Worm (Caenorhabditis elegans) whole organism, late embryonic: ENCODE data around the gene C08E3.15.
"Not testable (repeated sequence)": the region's sequence is repeated elsewhere in the genome, so short reads cannot be mapped to it uniquely, and the experiment has no call there.

Source experiments
- K02D7.2 ChIP-seq: sonication (generic microtip); optimal IDR thresholded peaks from 2 replicates; lab custom pipeline; 2017; ENCODE audit warnings: mild to moderate bottlenecking, missing genetic modification characterization, missing compliant biosample characterization
- K09A11.1 ChIP-seq: sonication (generic microtip); optimal IDR thresholded peaks from 2 replicates; lab custom pipeline; 2017; ENCODE audit warnings: antibody characterized with exemption, mild to moderate bottlenecking, missing genetic modification characterization, missing compliant biosample characterization; ENCODE audit not compliant: insufficient read depth
- ahr-1 ChIP-seq: sonication (generic microtip); optimal IDR thresholded peaks from 2 replicates; lab custom pipeline; 2016; ENCODE audit warnings: missing genetic modification characterization, missing compliant biosample characterization
- ama-1 ChIP-seq: fragments of 150-350 bp; optimal IDR thresholded peaks from 2 replicates; lab custom pipeline; 2014
- ceh-14 ChIP-seq: sonication (generic microtip); optimal IDR thresholded peaks from 2 replicates; lab custom pipeline; 2016; ENCODE audit warnings: missing genotype, missing genetic modification characterization, missing compliant biosample characterization
- ceh-19 ChIP-seq: fragments of 200-800 bp; sonication (Bioruptor generic); optimal IDR thresholded peaks from 2 replicates; lab custom pipeline; 2018; ENCODE audit warnings: mild to moderate bottlenecking, missing genetic modification characterization, missing compliant biosample characterization
- ceh-2 ChIP-seq: sonication (generic microtip); optimal IDR thresholded peaks from 2 replicates; lab custom pipeline; 2016; ENCODE audit warnings: missing genotype, missing genetic modification characterization, missing compliant biosample characterization
- ceh-24 ChIP-seq: sonication (generic microtip); optimal IDR thresholded peaks from 2 replicates; lab custom pipeline; 2016; ENCODE audit warnings: mild to moderate bottlenecking, missing genetic modification characterization, missing compliant biosample characterization
- ceh-30 ChIP-seq: fragments of 150-350 bp; optimal IDR thresholded peaks from 2 replicates; lab custom pipeline; 2014; ENCODE audit warnings: missing biosample characterization, missing genetic modification characterization
- ceh-48 ChIP-seq: sonication (generic microtip); optimal IDR thresholded peaks from 2 replicates; lab custom pipeline; 2016; ENCODE audit warnings: missing genetic modification characterization, inconsistent platforms, missing compliant biosample characterization
- ceh-9 ChIP-seq: sonication (generic microtip); optimal IDR thresholded peaks from 2 replicates; lab custom pipeline; 2016; ENCODE audit warnings: mild to moderate bottlenecking, missing genetic modification characterization, inconsistent platforms, missing compliant biosample characterization
- dmd-4 ChIP-seq: sonication (generic microtip); optimal IDR thresholded peaks from 2 replicates; lab custom pipeline; 2016; ENCODE audit warnings: borderline replicate concordance, missing genetic modification characterization, missing compliant biosample characterization
- elt-4 ChIP-seq: sonication (generic microtip); optimal IDR thresholded peaks from 2 replicates; lab custom pipeline; 2016; ENCODE audit warnings: missing genetic modification characterization, missing compliant biosample characterization
- ets-4 ChIP-seq: sonication (generic microtip); optimal IDR thresholded peaks from 2 replicates; lab custom pipeline; 2016; ENCODE audit warnings: missing genetic modification characterization, missing compliant biosample characterization
- fax-1 ChIP-seq: sonication (generic microtip); optimal IDR thresholded peaks from 2 replicates; lab custom pipeline; 2016; ENCODE audit warnings: missing genotype, missing genetic modification characterization, missing compliant biosample characterization
- fkh-10 ChIP-seq: fragments of 150-350 bp; optimal IDR thresholded peaks from 2 replicates; lab custom pipeline; 2014; ENCODE audit warnings: missing biosample characterization, missing genetic modification reagents, missing genetic modification characterization
- fkh-6 ChIP-seq: sonication (generic microtip); optimal IDR thresholded peaks from 2 replicates; lab custom pipeline; 2016; ENCODE audit warnings: missing genetic modification characterization, missing compliant biosample characterization
- gmeb-2 ChIP-seq: sonication (generic microtip); optimal IDR thresholded peaks from 2 replicates; lab custom pipeline; 2016; ENCODE audit warnings: missing genetic modification characterization, inconsistent platforms, missing compliant biosample characterization
- hlh-13 ChIP-seq: fragments of 200-800 bp; sonication (Bioruptor generic); optimal IDR thresholded peaks from 2 replicates; lab custom pipeline; 2018; ENCODE audit warnings: mild to moderate bottlenecking, missing genetic modification characterization, missing compliant biosample characterization
- hlh-30 ChIP-seq: sonication (generic microtip); optimal IDR thresholded peaks from 2 replicates; lab custom pipeline; 2017; ENCODE audit warnings: antibody characterized with exemption, missing genetic modification characterization, missing compliant biosample characterization; ENCODE audit not compliant: insufficient read depth
- hlh-6 ChIP-seq: sonication (generic microtip); optimal IDR thresholded peaks from 2 replicates; lab custom pipeline; 2016; ENCODE audit warnings: missing genotype, missing genetic modification characterization, missing compliant biosample characterization
- lim-6 ChIP-seq: sonication (generic microtip); optimal IDR thresholded peaks from 2 replicates; lab custom pipeline; 2016; ENCODE audit warnings: missing genetic modification characterization, missing compliant biosample characterization
- lin-11 ChIP-seq: fragments of 200-800 bp; sonication (Bioruptor generic); optimal IDR thresholded peaks from 2 replicates; lab custom pipeline; 2018; ENCODE audit warnings: mild to moderate bottlenecking, missing genetic modification characterization, missing compliant biosample characterization
- madf-2 ChIP-seq: sonication (generic microtip); optimal IDR thresholded peaks from 2 replicates; lab custom pipeline; 2017; ENCODE audit warnings: missing genetic modification characterization, missing compliant biosample characterization
- nhr-11 ChIP-seq: fragments of 150-350 bp; optimal IDR thresholded peaks from 2 replicates; lab custom pipeline; 2014; ENCODE audit warnings: missing biosample characterization, missing genetic modification characterization
- nhr-232 ChIP-seq: sonication (generic microtip); optimal IDR thresholded peaks from 2 replicates; lab custom pipeline; 2016; ENCODE audit warnings: missing genetic modification characterization, missing compliant biosample characterization
- npax-4 ChIP-seq: sonication (generic microtip); optimal IDR thresholded peaks from 2 replicates; lab custom pipeline; 2016; ENCODE audit warnings: missing genetic modification characterization, missing compliant biosample characterization
- pag-3 ChIP-seq: sonication (generic microtip); optimal IDR thresholded peaks from 2 replicates; lab custom pipeline; 2016; ENCODE audit warnings: missing compliant biosample characterization, missing genetic modification characterization, borderline replicate concordance
- pat-9 ChIP-seq: fragments of 200-800 bp; sonication (Bioruptor generic); optimal IDR thresholded peaks from 2 replicates; lab custom pipeline; 2018; ENCODE audit warnings: mild to moderate bottlenecking, missing genetic modification characterization, moderate library complexity, missing compliant biosample characterization
- pax-1 ChIP-seq: fragments of 150-350 bp; optimal IDR thresholded peaks from 2 replicates; lab custom pipeline; 2014; ENCODE audit warnings: missing biosample characterization, missing genetic modification characterization
- rnt-1 ChIP-seq: sonication (generic microtip); optimal IDR thresholded peaks from 2 replicates; lab custom pipeline; 2016; ENCODE audit warnings: missing genetic modification characterization, missing compliant biosample characterization
- sox-2 ChIP-seq: fragments of 200-800 bp; sonication (Bioruptor generic); IDR thresholded peaks from 2 replicates; pipeline ENCODE4 v1.3.6; 2022; ENCODE audit warnings: missing genetic modification reagents, missing genetic modification characterization, missing compliant biosample characterization
- sox-4 ChIP-seq: sonication (generic microtip); optimal IDR thresholded peaks from 2 replicates; lab custom pipeline; 2017; ENCODE audit warnings: mild to moderate bottlenecking, missing genetic modification characterization, inconsistent platforms, missing compliant biosample characterization
- tbx-2 ChIP-seq: sonication (generic microtip); optimal IDR thresholded peaks from 2 replicates; lab custom pipeline; 2016; ENCODE audit warnings: missing genetic modification characterization, missing compliant biosample characterization
- tbx-7 ChIP-seq: sonication (generic microtip); optimal IDR thresholded peaks from 2 replicates; lab custom pipeline; 2016; ENCODE audit warnings: missing genotype, missing genetic modification characterization, missing compliant biosample characterization
- unc-86 ChIP-seq: sonication (generic microtip); optimal IDR thresholded peaks from 2 replicates; lab custom pipeline; 2016; ENCODE audit warnings: missing genetic modification characterization, missing compliant biosample characterization
- zip-5 ChIP-seq: sonication (generic microtip); optimal IDR thresholded peaks from 2 replicates; lab custom pipeline; 2016; ENCODE audit warnings: missing genetic modification characterization, missing compliant biosample characterization
- ztf-16 ChIP-seq: sonication (generic microtip); optimal IDR thresholded peaks from 2 replicates; lab custom pipeline; 2017; ENCODE audit warnings: missing genetic modification characterization, missing compliant biosample characterization

The C08E3.15 gene

DNA sequence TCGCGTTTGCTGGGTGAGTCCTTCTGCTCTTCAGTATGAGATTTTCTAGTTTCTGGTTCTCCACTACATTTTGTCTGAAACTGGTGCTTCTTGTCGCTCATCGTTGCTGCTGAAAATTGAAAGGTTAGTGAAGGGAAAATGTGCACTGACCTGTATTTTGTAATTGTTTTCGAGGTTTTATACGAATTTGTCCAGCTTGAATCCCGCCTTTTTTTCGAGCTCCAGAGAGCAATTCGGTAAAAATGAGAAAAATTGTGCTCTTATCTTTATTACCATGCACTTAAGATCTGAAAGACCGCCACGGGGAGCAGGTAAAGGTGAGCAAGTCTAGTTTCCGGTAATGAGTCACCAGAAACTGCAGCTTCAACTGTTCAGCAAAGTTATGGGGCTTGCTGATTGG is at the start of gene C08E3.15:
Gene C08E3.15 (minus strand): TSS at position 101 of the 400 bp plus-strand sequence.
- not testable (repeated sequence) for TF ChIP-seq ceh-9; npax-4 (tag; lab: Kevin White, UChicago); madf-2 (tag; lab: Kevin White, UChicago)

DNA sequence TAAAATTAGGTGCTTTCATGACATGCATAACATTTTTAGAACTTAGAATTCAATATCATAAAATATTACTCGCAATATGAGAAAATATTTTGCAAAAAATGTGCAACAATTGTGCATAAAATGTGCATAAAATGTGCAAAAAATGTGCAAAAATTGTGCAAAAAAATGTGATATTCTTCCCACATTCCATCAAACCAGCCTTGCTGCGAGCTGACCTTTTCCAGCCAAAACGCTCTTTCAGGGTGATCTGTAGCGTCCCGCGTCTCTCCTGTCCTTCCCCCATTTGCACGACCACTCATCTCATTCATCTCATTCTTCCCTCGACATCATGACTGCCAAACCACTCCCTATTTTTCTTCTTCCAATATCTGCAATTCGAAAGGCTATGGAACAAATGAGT is 48.4 kb upstream of the C08E3.15 start, which contains the start of gene fbxb-17:
Gene fbxb-17 (plus strand): TSS at position 301 of the 400 bp plus-strand sequence.
- no peak for TF ChIP-seq sox-4
- no peak for TF ChIP-seq ztf-16 (tag; lab: Kevin White, UChicago)
- no peak for TF ChIP-seq lin-11 (tag; lab: Kevin White, UChicago)
- no peak for TF ChIP-seq ets-4
- TF ChIP-seq ceh-30 (tag; lab: Kevin White, UChicago): no peak
- no peak for TF ChIP-seq ceh-2
- no peak for TF ChIP-seq gmeb-2
- TF ChIP-seq K09A11.1 (tag; lab: Kevin White, UChicago): no peak
- TF ChIP-seq tbx-2 (tag; lab: Kevin White, UChicago): no peak
- no peak for TF ChIP-seq dmd-4 (tag; lab: Kevin White, UChicago)
- no peak for TF ChIP-seq elt-4
- TF ChIP-seq, all 69 proteins: peak for 0

- TF ChIP-seq fkh-6 (tag; lab: Kevin White, UChicago) (no peak), K02D7.2 (no peak), gmeb-2 (no peak), zip-5 (tag; lab: Kevin White, UChicago) (no peak), fax-1 (tag; lab: Kevin White, UChicago) (no peak), nhr-232 (no peak), nhr-11 (no peak), ets-4 (no peak), ceh-2 (no peak), unc-86 (no peak), ceh-14 (tag; lab: Kevin White, UChicago) (no peak), ceh-24 (tag; lab: Kevin White, UChicago) (no peak)
Measured at ce11 chrII:1672673-1673072, 45.0 kb upstream of the C08E3.15 start.

ce11 chrII:1670985-1671384 is 43.3 kb upstream of the C08E3.15 start:
- TF ChIP-seq fkh-6 (tag; lab: Kevin White, UChicago): no peak

DNA sequence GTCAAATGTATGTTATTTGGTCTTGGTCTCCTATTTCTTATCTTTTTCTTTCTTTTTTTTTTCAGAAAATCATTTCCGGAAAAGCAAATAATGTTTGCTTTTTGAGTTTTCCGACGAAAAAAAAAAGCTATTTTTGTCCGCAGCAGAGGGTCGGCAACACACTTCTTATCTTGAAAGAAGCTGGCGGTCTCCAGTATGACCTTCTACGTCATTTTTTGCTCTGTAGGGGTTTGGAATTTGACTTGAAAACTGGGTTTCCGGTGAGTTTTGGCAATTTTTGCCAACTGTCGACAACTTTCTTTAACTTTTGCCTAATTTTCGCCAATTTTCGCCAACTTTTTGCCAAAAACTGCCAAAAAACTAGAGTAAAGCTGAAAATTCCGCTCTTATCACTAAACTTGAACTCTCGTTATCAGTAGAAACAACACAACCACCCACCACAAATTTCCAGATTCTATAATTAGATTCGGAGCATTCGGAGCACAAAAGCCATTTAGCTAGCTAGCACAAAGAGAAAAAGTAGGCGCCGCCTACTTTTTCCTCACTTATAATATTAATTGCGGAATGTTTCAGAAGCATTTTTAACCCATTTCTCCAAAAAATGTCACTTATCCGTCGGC is 42.7 kb upstream of the C08E3.15 start, which contains the start of gene nhx-6:
Gene nhx-6 (plus strand): TSS at position 570 of the 620 bp plus-strand sequence.
- TF ChIP-seq lim-6 (tag; lab: Kevin White, UChicago) (no peak), zip-5 (tag; lab: Kevin White, UChicago) (no peak), tbx-2 (tag; lab: Kevin White, UChicago) (no peak), sox-2 (no peak), rnt-1 (tag; lab: Kevin White, UChicago) (no peak), npax-4 (tag; lab: Kevin White, UChicago) (no peak), fkh-10 (GFP tag; lab: Kevin White, UChicago) (no peak), ceh-48 (tag; lab: Kevin White, UChicago) (no peak), pag-3 (tag; lab: Kevin White, UChicago) (no peak), ama-1 (lab: Kevin White, UChicago) (no peak)

ce11 chrII:1668913-1669312 is 41.2 kb upstream of the C08E3.15 start, which contains the start of gene srw-97:
TSS of gene srw-97 (minus strand) at chrII:1669013.
- TF ChIP-seq ceh-48 (tag; lab: Kevin White, UChicago) (no peak), pax-1 (tag; lab: Kevin White, UChicago) (no peak), hlh-6 (tag; lab: Kevin White, UChicago) (no peak), ceh-14 (tag; lab: Kevin White, UChicago) (no peak), hlh-30 (no peak), hlh-13 (GFP tag; lab: Kevin White, UChicago) (no peak), ahr-1 (no peak), pag-3 (tag; lab: Kevin White, UChicago) (no peak), tbx-7 (tag; lab: Kevin White, UChicago) (no peak), ceh-9 (no peak), K09A11.1 (tag; lab: Kevin White, UChicago) (no peak), zip-5 (tag; lab: Kevin White, UChicago) (no peak), ceh-2 (no peak), pat-9 (tag; lab: Kevin White, UChicago) (no peak), ceh-24 (tag; lab: Kevin White, UChicago) (no peak), ceh-19 (GFP tag; lab: Kevin White, UChicago) (no peak)
